Fruit fly (Drosophila melanogaster): ENCODE measurements around the gene CG17292.

Gene CG17292

dm6 chr2L:8350560-8351171, 19.6 kb upstream of the CG17292 start (continued):
- no peak for TF ChIP-seq trem (tag; optimal IDR thresholded peaks at IDR 0.05)
- TF ChIP-seq ind (GFP tag; optimal IDR thresholded peaks at IDR 0.05), result no peak
- TF ChIP-seq kah (GFP tag; optimal IDR thresholded peaks at IDR 0.05), result no peak
- no peak for TF ChIP-seq jing (GFP tag; optimal IDR thresholded peaks at IDR 0.05)
- TF ChIP-seq mirr (GFP tag; optimal IDR thresholded peaks at IDR 0.05), result peak; percentile 73
- no peak for TF ChIP-seq HLH54F (GFP tag; optimal IDR thresholded peaks at IDR 0.05)
- no peak for TF ChIP-seq lilli (GFP tag; optimal IDR thresholded peaks at IDR 0.05)
- no peak for TF ChIP-seq CG8944 (GFP tag; optimal IDR thresholded peaks at IDR 0.05)
- no peak for TF ChIP-seq CG18764 (GFP tag; optimal IDR thresholded peaks at IDR 0.05)
- TF ChIP-seq NC2α (GFP tag; optimal IDR thresholded peaks at IDR 0.05), result no peak
- TF ChIP-seq Doc3 (GFP tag; IDR thresholded peaks at IDR 0.05; ENCODE audit: partially characterized antibody), result no peak
- no peak for TF ChIP-seq CG11247 (GFP tag; IDR thresholded peaks at IDR 0.05)
- TF ChIP-seq CG13296 (GFP tag; optimal IDR thresholded peaks at IDR 0.05), result peak; percentile 74
- no peak for TF ChIP-seq danr (GFP tag; IDR thresholded peaks at IDR 0.05)
- TF ChIP-seq slou (GFP tag; optimal IDR thresholded peaks at IDR 0.05), result no peak
- peak; percentile 25; the same call in 1 of the 3 replicates for TF ChIP-seq Dbx (GFP tag; IDR thresholded peaks at IDR 0.05)
- TF ChIP-seq Hr39 (optimal IDR thresholded peaks at IDR 0.05), result no peak
- no peak for TF ChIP-seq hb (GFP tag; IDR thresholded peaks at IDR 0.05; ENCODE audit: partially characterized antibody)
- no peak for TF ChIP-seq pan (optimal IDR thresholded peaks at IDR 0.05)
- TF ChIP-seq pan (GFP tag; optimal IDR thresholded peaks at IDR 0.05 in 1 of 2, IDR thresholded peaks at IDR 0.05 in 1 of 2), result peak in 1 of 2 experiments; percentile 35
- peak; percentile 8 for TF ChIP-seq CG18619 (GFP tag; optimal IDR thresholded peaks at IDR 0.05)
- no peak for TF ChIP-seq CG14965 (GFP tag; optimal IDR thresholded peaks at IDR 0.05; ENCODE audit: borderline replicate concordance)
- TF ChIP-seq CG7271 (tag; optimal IDR thresholded peaks at IDR 0.05), result no peak
- TF ChIP-seq CG10366 (GFP tag; IDR thresholded peaks at IDR 0.05), result no peak
- TF ChIP-seq corto (GFP tag; optimal IDR thresholded peaks at IDR 0.05), result no peak
- TF ChIP-seq Gug (GFP tag; IDR thresholded peaks at IDR 0.05), result no peak
- no peak for TF ChIP-seq CG4424 (GFP tag; optimal IDR thresholded peaks at IDR 0.05)
- TF ChIP-seq CG12659 (GFP tag; optimal IDR thresholded peaks at IDR 0.05), result peak; percentile 24
- TF ChIP-seq CG7786 (GFP tag; optimal IDR thresholded peaks at IDR 0.05), result no peak
- TF ChIP-seq chn (GFP tag; optimal IDR thresholded peaks at IDR 0.05), result no peak
- no peak for TF ChIP-seq CG10321 (GFP tag; IDR thresholded peaks at IDR 0.05)
- TF ChIP-seq Pdp1 (GFP tag; optimal IDR thresholded peaks at IDR 0.05), result no peak
- TF ChIP-seq CG31365 (tag; optimal IDR thresholded peaks at IDR 0.05), result peak; percentile 22
- no peak for TF ChIP-seq insv (GFP tag; optimal IDR thresholded peaks at IDR 0.05)
- peak; percentile 12 for TF ChIP-seq CG9817 (tag; optimal IDR thresholded peaks at IDR 0.05)
- TF ChIP-seq jumu (GFP tag; optimal IDR thresholded peaks at IDR 0.05), result no peak
- no peak for TF ChIP-seq ase (GFP tag; IDR thresholded peaks at IDR 0.05)
- peak; percentile 25 for TF ChIP-seq dmrt99B (tag; optimal IDR thresholded peaks at IDR 0.05)
- peak; percentile 22 for TF ChIP-seq org-1 (GFP tag; optimal IDR thresholded peaks at IDR 0.05)
- TF ChIP-seq peb (GFP tag; IDR thresholded peaks at IDR 0.05), result no peak
- TF ChIP-seq CG15514 (GFP tag; optimal IDR thresholded peaks at IDR 0.05), result peak; percentile 62
- TF ChIP-seq CG15696 (tag; optimal IDR thresholded peaks at IDR 0.05), result no peak
- TF ChIP-seq CG14667 (GFP tag; IDR thresholded peaks at IDR 0.05), result no peak
- peak; percentile 42 for TF ChIP-seq Sox102F (GFP tag; optimal IDR thresholded peaks at IDR 0.05)
- TF ChIP-seq CG2889 (GFP tag; IDR thresholded peaks at IDR 0.05), result no peak
- TF ChIP-seq CG1024 (GFP tag; IDR thresholded peaks at IDR 0.05), result no peak
- no peak for TF ChIP-seq CG11456 (GFP tag; IDR thresholded peaks at IDR 0.05)
- no peak for TF ChIP-seq CG32767 (GFP tag; IDR thresholded peaks at IDR 0.05)
- no peak for TF ChIP-seq D19A (tag; optimal IDR thresholded peaks at IDR 0.05)
- peak; percentile 35 for TF ChIP-seq CG4707 (GFP tag; optimal IDR thresholded peaks at IDR 0.05)
- TF ChIP-seq CG17802 (tag; optimal IDR thresholded peaks at IDR 0.05), result no peak
